Worm (Caenorhabditis elegans) whole organism, L4 larva: Measurements from ENCODE around the gene brc-2.

Experiments used
- F10B5.3 ChIP-seq: sonication (generic microtip); optimal IDR thresholded peaks from 2 replicates; lab custom pipeline; 2016; ENCODE audit warnings: mild to moderate bottlenecking, missing genetic modification characterization, missing compliant biosample characterization
- R02D3.7 ChIP-seq: fragments of 150-350 bp; sonication (generic microtip); optimal IDR thresholded peaks from 3 replicates; lab custom pipeline; 2014; ENCODE audit warnings: missing biosample characterization, missing genetic modification characterization
- T20F7.1 ChIP-seq: fragments of 200-800 bp; sonication (Bioruptor generic); optimal IDR thresholded peaks from 2 replicates; lab custom pipeline; 2018; ENCODE audit warnings: mild to moderate bottlenecking, missing genetic modification characterization, missing compliant biosample characterization
- T26A8.4 ChIP-seq: fragments of 200-800 bp; sonication (Bioruptor generic); IDR thresholded peaks from 2 replicates; pipeline ENCODE4 v1.3.6; 2022; ENCODE audit warnings: missing genetic modification characterization, missing compliant biosample characterization
- Y5F2A.4 ChIP-seq: fragments of 200-800 bp; sonication (Bioruptor generic); optimal IDR thresholded peaks from 2 replicates; lab custom pipeline; 2018; ENCODE audit warnings: mild to moderate bottlenecking, missing genetic modification characterization, missing compliant biosample characterization
- aha-1 ChIP-seq: fragments of 150-350 bp; peaks from one replicate; lab custom pipeline; 2014; ENCODE audit warnings: missing biosample characterization, missing genetic modification characterization
- attf-4 ChIP-seq: sonication (generic microtip); optimal IDR thresholded peaks from 3 replicates; lab custom pipeline; 2017; ENCODE audit warnings: missing biosample characterization, missing genetic modification characterization
- ceh-20 ChIP-seq: fragments of 200-800 bp; sonication (Bioruptor generic); IDR thresholded peaks from 2 replicates; pipeline ENCODE4 v1.3.6; 2022; ENCODE audit warnings: missing genetic modification reagents, missing genetic modification characterization, missing compliant biosample characterization
- cey-2 ChIP-seq: sonication (generic microtip); optimal IDR thresholded peaks from 3 replicates; lab custom pipeline; 2017; ENCODE audit warnings: missing genetic modification characterization, mild to moderate bottlenecking, missing compliant biosample characterization, antibody characterized with exemption, borderline replicate concordance; ENCODE audit not compliant: insufficient read depth
- ctbp-1 ChIP-seq: fragments of 200-800 bp; sonication (Bioruptor generic); IDR thresholded peaks from 2 replicates; pipeline ENCODE4 v1.3.6; 2022; ENCODE audit warnings: missing genetic modification reagents, missing genetic modification characterization, missing compliant biosample characterization
- daf-12 ChIP-seq: fragments of 150-350 bp; optimal IDR thresholded peaks from 2 replicates; lab custom pipeline; 2014; ENCODE audit warnings: missing biosample characterization, missing genetic modification reagents, missing genetic modification characterization
- daf-16 ChIP-seq, 3 experiments: sonication (generic microtip); optimal IDR thresholded peaks; 2 replicates each; lab custom pipeline; 2016 to 2017; ENCODE audit warnings: missing genetic modification characterization in 3 of 3, missing genetic modification reagents in 3 of 3, mild to moderate bottlenecking in 2 of 3, missing compliant biosample characterization in 2 of 3, missing biosample characterization in 1 of 3, moderate library complexity in 1 of 3
- daf-8 ChIP-seq: fragments of 200-800 bp; sonication (Bioruptor generic); IDR thresholded peaks from 2 replicates; pipeline ENCODE4 v1.3.6; 2022; ENCODE audit warnings: missing genetic modification characterization, missing compliant biosample characterization
- dmd-6 ChIP-seq: fragments of 200-800 bp; sonication (Bioruptor generic); IDR thresholded peaks from 2 replicates; pipeline ENCODE4 v1.3.6; 2022; ENCODE audit warnings: missing genetic modification reagents, missing genetic modification characterization, missing compliant biosample characterization
- dmd-9 ChIP-seq: fragments of 200-800 bp; sonication (Bioruptor generic); IDR thresholded peaks from 2 replicates; pipeline ENCODE4 v1.3.6; 2022; ENCODE audit warnings: missing genetic modification reagents, missing genetic modification characterization, missing compliant biosample characterization
- dve-1 ChIP-seq: sonication (generic microtip); optimal IDR thresholded peaks from 2 replicates; lab custom pipeline; 2017; ENCODE audit warnings: antibody characterized with exemption, mild to moderate bottlenecking, missing genetic modification characterization, missing compliant biosample characterization; ENCODE audit not compliant: insufficient read depth
- egl-43 ChIP-seq: fragments of 200-800 bp; sonication (Bioruptor generic); IDR thresholded peaks from 2 replicates; pipeline ENCODE4 v1.3.6; 2022; ENCODE audit warnings: missing genetic modification reagents, missing genetic modification characterization, missing compliant biosample characterization
- hif-1 ChIP-seq, 2 experiments: sonication (generic microtip); optimal IDR thresholded peaks; 2 replicates each; lab custom pipeline; 2016 to 2017; ENCODE audit warnings: missing compliant biosample characterization in 2 of 2, missing genetic modification characterization in 2 of 2, missing genetic modification reagents in 2 of 2, missing genotype in 2 of 2, mild to moderate bottlenecking in 1 of 2
- hlh-11 ChIP-seq: fragments of 200-800 bp; sonication (Bioruptor generic); optimal IDR thresholded peaks from 2 replicates; lab custom pipeline; 2018; ENCODE audit warnings: mild to moderate bottlenecking, missing genetic modification characterization, missing compliant biosample characterization
- hlh-30 ChIP-seq: sonication (generic microtip); optimal IDR thresholded peaks from 2 replicates; lab custom pipeline; 2017; ENCODE audit warnings: antibody characterized with exemption, mild to moderate bottlenecking, missing genetic modification characterization, missing compliant biosample characterization; ENCODE audit not compliant: insufficient read depth
- hmg-1.1 ChIP-seq: fragments of 200-800 bp; sonication (Bioruptor generic); IDR thresholded peaks from 2 replicates; pipeline ENCODE4 v1.3.6; 2022; ENCODE audit warnings: missing genetic modification reagents, missing genetic modification characterization, missing compliant biosample characterization
- lin-1 ChIP-seq: fragments of 200-800 bp; sonication (Bioruptor generic); IDR thresholded peaks from 2 replicates; pipeline ENCODE4 v1.3.6; 2022; ENCODE audit warnings: missing genetic modification reagents, missing genetic modification characterization, missing compliant biosample characterization
- lin-13 ChIP-seq: fragments of 150-350 bp; optimal IDR thresholded peaks from 2 replicates; lab custom pipeline; 2014; ENCODE audit warnings: missing biosample characterization, missing genetic modification reagents, missing genetic modification characterization
- lin-15B ChIP-seq: fragments of 150-350 bp; sonication (generic microtip); optimal IDR thresholded peaks from 3 replicates; lab custom pipeline; 2014; ENCODE audit warnings: missing biosample characterization, missing genetic modification characterization
- lin-39 ChIP-seq: fragments of 150-350 bp; optimal IDR thresholded peaks from 2 replicates; lab custom pipeline; 2014; ENCODE audit warnings: missing biosample characterization, missing genetic modification reagents, missing genetic modification characterization
- lsy-2 ChIP-seq, 2 experiments: fragments of 150-350 bp in 1 of 2; sonication (generic microtip) in 1 of 2; optimal IDR thresholded peaks; 2 replicates each; lab custom pipeline; 2014 to 2017; ENCODE audit warnings: missing biosample characterization in 2 of 2, missing genetic modification characterization in 2 of 2
- mdl-1 ChIP-seq, 2 experiments: fragments of 150-350 bp in 1 of 2; sonication (generic microtip) in 1 of 2; optimal IDR thresholded peaks; 2 replicates each; lab custom pipeline; 2014 to 2017; ENCODE audit warnings: missing biosample characterization in 2 of 2, missing genetic modification characterization in 2 of 2
- mxl-3 ChIP-seq: fragments of 200-800 bp; sonication (Bioruptor generic); optimal IDR thresholded peaks from 2 replicates; lab custom pipeline; 2018; ENCODE audit warnings: mild to moderate bottlenecking, missing genetic modification characterization, missing compliant biosample characterization
- nhr-10 ChIP-seq: fragments of 150-350 bp; optimal IDR thresholded peaks from 2 replicates; lab custom pipeline; 2014; ENCODE audit warnings: missing biosample characterization, missing genetic modification characterization
- nhr-102 ChIP-seq: sonication (generic microtip); optimal IDR thresholded peaks from 2 replicates; lab custom pipeline; 2016; ENCODE audit warnings: mild to moderate bottlenecking, missing genetic modification characterization, moderate library complexity, missing compliant biosample characterization
- nhr-25 ChIP-seq: sonication (generic microtip); optimal IDR thresholded peaks from 2 replicates; lab custom pipeline; 2017; ENCODE audit warnings: missing genetic modification characterization, mild to moderate bottlenecking, missing compliant biosample characterization, antibody characterized with exemption, moderate library complexity, borderline replicate concordance; ENCODE audit not compliant: insufficient read depth
- nhr-28 ChIP-seq: fragments of 150-350 bp; optimal IDR thresholded peaks from 2 replicates; lab custom pipeline; 2014; ENCODE audit warnings: missing biosample characterization, missing genetic modification characterization
- nhr-41 ChIP-seq: fragments of 200-800 bp; sonication (Bioruptor generic); IDR thresholded peaks from 2 replicates; pipeline ENCODE4 v1.3.6; 2022; ENCODE audit warnings: missing genetic modification reagents, missing genetic modification characterization, missing compliant biosample characterization
- nhr-48 ChIP-seq: sonication (generic microtip); optimal IDR thresholded peaks from 2 replicates; lab custom pipeline; 2016; ENCODE audit warnings: mild to moderate bottlenecking, missing genetic modification characterization, missing compliant biosample characterization
- pha-4 ChIP-seq, 2 experiments: fragments of 150-350 bp in 1 of 2; fragments of 200-800 bp in 1 of 2; sonication (Bioruptor generic) in 1 of 2; IDR thresholded peaks in 1 of 2; optimal IDR thresholded peaks in 1 of 2; 2 replicates each; pipeline versions ENCODE4 v1.3.6 to Lab custom; 2014 to 2022; ENCODE audit warnings: missing genetic modification characterization in 2 of 2, missing genetic modification reagents in 2 of 2, missing biosample characterization in 1 of 2, missing compliant biosample characterization in 1 of 2
- php-3 ChIP-seq: fragments of 200-800 bp; sonication (Bioruptor generic); IDR thresholded peaks from 2 replicates; pipeline ENCODE4 v1.3.6; 2022; ENCODE audit warnings: missing genetic modification reagents, missing genetic modification characterization, missing compliant biosample characterization
- rbr-2 ChIP-seq: sonication (generic microtip); optimal IDR thresholded peaks from 2 replicates; lab custom pipeline; 2016; ENCODE audit warnings: missing genotype, missing genetic modification characterization, missing compliant biosample characterization
- set-16 ChIP-seq: fragments of 200-800 bp; sonication (Bioruptor generic); IDR thresholded peaks from 2 replicates; pipeline ENCODE4 v1.3.6; 2022; ENCODE audit warnings: missing genetic modification reagents, missing genetic modification characterization, missing compliant biosample characterization
- snpc-1.2 ChIP-seq: fragments of 200-800 bp; sonication (Bioruptor generic); IDR thresholded peaks from 2 replicates; pipeline ENCODE4 v1.3.6; 2022; ENCODE audit warnings: missing genetic modification reagents, missing genetic modification characterization, missing compliant biosample characterization
- spr-1 ChIP-seq: sonication (generic microtip); optimal IDR thresholded peaks from 2 replicates; lab custom pipeline; 2016; ENCODE audit warnings: mild to moderate bottlenecking, missing genetic modification characterization, missing compliant biosample characterization
- unc-62 ChIP-seq, 3 experiments: fragments of 150-350 bp in 1 of 3; sonication (generic microtip); optimal IDR thresholded peaks in 2 of 3; peaks in 1 of 3; 1 replicate in 1 of 3; 2 replicates in 2 of 3; lab custom pipeline; 2014 to 2017; ENCODE audit warnings: missing biosample characterization in 3 of 3, missing genetic modification characterization in 3 of 3, missing genetic modification reagents in 3 of 3, missing genotype in 1 of 3
- vab-7 ChIP-seq: fragments of 200-800 bp; sonication (Bioruptor generic); IDR thresholded peaks from 2 replicates; pipeline ENCODE4 v1.3.6; 2022; ENCODE audit warnings: missing genetic modification reagents, missing genetic modification characterization, missing compliant biosample characterization
- zfp-2 ChIP-seq: sonication (generic microtip); optimal IDR thresholded peaks from 2 replicates; lab custom pipeline; 2016; ENCODE audit warnings: mild to moderate bottlenecking, missing genetic modification characterization, missing compliant biosample characterization
- zip-11 ChIP-seq: fragments of 200-800 bp; sonication (Bioruptor generic); IDR thresholded peaks from 2 replicates; pipeline ENCODE4 v1.3.6; 2022; ENCODE audit warnings: missing genetic modification characterization, missing compliant biosample characterization
- zip-2 ChIP-seq: fragments of 150-350 bp; optimal IDR thresholded peaks from 2 replicates; lab custom pipeline; 2014; ENCODE audit warnings: missing biosample characterization, missing genetic modification characterization
- ztf-7 ChIP-seq: fragments of 150-350 bp; optimal IDR thresholded peaks from 2 replicates; lab custom pipeline; 2014; ENCODE audit warnings: missing biosample characterization, missing genetic modification characterization

brc-2 gene

DNA sequence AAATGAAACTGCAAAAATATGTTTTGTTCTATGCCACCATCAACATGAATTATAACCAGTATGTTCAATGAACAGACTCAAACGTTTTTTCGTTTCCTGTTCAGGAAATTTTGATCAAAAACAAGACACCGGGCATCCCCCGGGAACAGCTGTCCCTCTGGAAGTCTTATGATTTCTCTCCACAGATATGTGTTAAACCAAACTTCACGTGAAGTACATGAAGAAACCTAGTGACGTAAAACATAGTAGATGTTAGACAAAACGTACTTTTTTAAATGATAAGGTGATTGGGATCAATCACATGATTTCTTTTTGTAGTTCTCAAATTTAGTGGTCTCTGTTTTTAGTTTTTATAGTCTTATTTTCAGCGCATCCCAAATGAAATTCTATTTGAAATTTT, 4.4 kb downstream of the brc-2 start (continued):
- peak; percentile 51 for TF ChIP-seq T20F7.1 (GFP tag; lab: Kevin White, UChicago)
- no peak for TF ChIP-seq T26A8.4
- TF ChIP-seq, all 104 proteins: peak for 19

DNA sequence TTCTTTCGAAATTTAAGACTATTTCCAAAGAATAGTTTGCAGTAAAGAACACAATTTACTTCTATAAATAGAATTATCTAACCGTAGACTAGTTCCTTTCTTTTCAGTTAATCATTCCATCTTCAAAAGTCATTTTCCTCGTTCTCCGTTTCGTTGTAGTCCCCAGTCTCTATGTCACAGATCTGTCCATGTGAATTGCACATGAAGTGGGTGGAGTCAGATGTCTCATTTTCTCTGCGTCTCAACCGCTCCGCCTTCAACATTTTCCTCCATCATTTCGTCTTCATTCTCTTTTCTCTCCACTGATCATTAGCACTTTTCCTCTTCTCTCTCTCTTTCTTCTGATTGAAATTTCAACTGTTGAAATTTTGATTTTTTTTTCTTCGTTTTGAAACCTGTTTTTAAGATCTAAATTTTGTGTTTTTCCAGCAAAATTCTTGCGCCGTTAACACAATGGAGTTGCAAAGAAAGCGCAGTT, 5.3 kb downstream of the brc-2 start, which contains the start of gene T07E3.4:
Gene T07E3.4, plus strand, starts transcription at position 428 of the 478 bp plus-strand sequence.
- TF ChIP-seq spr-1 (peak; percentile 22), ceh-20 (GFP tag; lab: Robert Waterston, UW) (0 out of 2 replicates have a peak, but pooled peaks have one; percentile 37), aha-1 (tag; lab: Kevin White, UChicago) (peak; percentile 98), hif-1 (tag; optimal IDR thresholded peaks at IDR 0.05; lab: Kevin White, UChicago) (no peak), nhr-28 (tag; lab: Kevin White, UChicago) (peak; percentile 84), snpc-1.2 (GFP tag; lab: Robert Waterston, UW) (no peak), nhr-102 (tag; lab: Kevin White, UChicago) (peak; percentile 39), R02D3.7 (tag; lab: Kevin White, UChicago) (no peak), unc-62 (GFP tag; optimal IDR thresholded peaks at IDR 0.05 in 1 of 2; lab: Kevin White, UChicago) (peak in 1 of 2 experiments; percentile 90), unc-62 (tag; optimal IDR thresholded peaks at IDR 0.05; lab: Kevin White, UChicago) (no peak), daf-8 (no peak), F10B5.3 (tag; lab: Kevin White, UChicago) (no peak), dmd-9 (no peak), lin-13 (GFP tag; lab: Kevin White, UChicago) (peak; percentile 46), lin-39 (tag; lab: Kevin White, UChicago) (no peak), zip-11 (GFP tag; lab: Robert Waterston, UW) (no peak), zip-2 (tag; lab: Kevin White, UChicago) (peak; percentile 8), hlh-30 (peak; percentile 91), dmd-6 (GFP tag; lab: Robert Waterston, UW) (peak; percentile 94), hlh-11 (peak; percentile 93), zfp-2 (tag; lab: Kevin White, UChicago) (no peak), attf-4 (tag; lab: Kevin White, UChicago) (no peak), cey-2 (tag; lab: Kevin White, UChicago) (peak; percentile 19), hmg-1.1 (GFP tag; lab: Robert Waterston, UW) (peak; percentile 76), lsy-2 (tag; optimal IDR thresholded peaks at IDR 0.05; lab: Kevin White, UChicago) (peak; percentile 50 to 84), ztf-7 (tag; lab: Kevin White, UChicago) (peak; percentile 48), daf-12 (tag; lab: Kevin White, UChicago) (no peak), set-16 (GFP tag; lab: Robert Waterston, UW) (no peak), mxl-3 (GFP tag; lab: Kevin White, UChicago) (peak; percentile 34), lin-15B (tag; lab: Kevin White, UChicago) (no peak), mdl-1 (tag; optimal IDR thresholded peaks at IDR 0.05; lab: Kevin White, UChicago) (peak; percentile 22 to 72), nhr-25 (no peak), Y5F2A.4 (no peak), rbr-2 (tag; lab: Kevin White, UChicago) (peak; percentile 54), nhr-41 (no peak), lin-1 (GFP tag; lab: Robert Waterston, UW) (peak; percentile 64; the same call in 1 of the 2 replicates), egl-43 (GFP tag; lab: Robert Waterston, UW) (no peak), vab-7 (GFP tag; lab: Robert Waterston, UW) (no peak), nhr-10 (tag; lab: Kevin White, UChicago) (peak; percentile 23), dve-1 (tag; lab: Kevin White, UChicago) (peak; percentile 73), daf-16 (GFP tag; optimal IDR thresholded peaks at IDR 0.05; lab: Kevin White, UChicago) (peak in 1 of 2 experiments; percentile 18), daf-16 (tag; optimal IDR thresholded peaks at IDR 0.05; lab: Kevin White, UChicago) (peak; percentile 68), pha-4 (GFP tag; IDR thresholded peaks at IDR 0.05; lab: Robert Waterston, UW) (0 out of 2 replicates have a peak, but pooled peaks have one; percentile 30), pha-4 (tag; optimal IDR thresholded peaks at IDR 0.05; lab: Kevin White, UChicago) (no peak), php-3 (GFP tag; lab: Robert Waterston, UW) (0 out of 2 replicates have a peak, but pooled peaks have one; percentile 39), T26A8.4 (peak; percentile 59), nhr-48 (tag; lab: Kevin White, UChicago) (peak; percentile 78), ctbp-1 (GFP tag; lab: Robert Waterston, UW) (peak; percentile 57; the same call in 1 of the 2 replicates)
